Worm (Caenorhabditis elegans): ENCODE measurements around the gene Y54E2A.5.
A peak's percentile ranks its signal among the peaks of the same experiment; 100 is the strongest.

DNA sequence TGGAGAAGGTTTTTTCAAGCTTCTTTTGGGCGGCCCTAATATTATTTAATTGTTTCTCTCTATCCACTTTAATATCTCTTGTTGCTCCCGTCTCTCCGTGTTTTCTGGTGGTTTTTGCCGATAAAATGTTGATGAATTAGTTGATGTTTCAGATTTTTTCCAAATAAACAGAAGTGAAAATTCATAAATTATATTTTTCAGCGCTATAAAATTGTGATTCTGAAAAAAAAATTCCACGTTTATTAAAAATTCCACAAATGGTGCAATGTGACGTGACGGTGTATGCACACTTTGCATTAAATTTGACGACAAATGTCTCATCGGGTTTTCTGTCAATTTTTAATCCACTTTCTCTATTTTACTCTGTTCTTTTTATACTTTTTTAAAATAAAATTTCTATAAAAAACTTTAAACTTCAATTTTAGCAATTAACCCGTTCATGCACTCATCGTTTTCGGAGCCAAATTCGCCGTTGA is 40.5 kb upstream of the Y54E2A.5 start, which contains the start of gene tbc-20:
- TF ChIP-seq ekl-4 (GFP tag; IDR thresholded peaks at IDR 0.05): peak; percentile 57; the same call in 1 of the 2 replicates
- TF ChIP-seq F10E7.11 (tag; optimal IDR thresholded peaks at IDR 0.05): no peak
- TF ChIP-seq ceh-58 (GFP tag; IDR thresholded peaks at IDR 0.05): no peak
- TF ChIP-seq xnd-1 (tag; optimal IDR thresholded peaks at IDR 0.05): peak; percentile 56
- peak; percentile 49 for TF ChIP-seq snpc-4 (GFP tag; optimal IDR thresholded peaks at IDR 0.05)
- TF ChIP-seq snpc-4 (tag; optimal IDR thresholded peaks at IDR 0.05): peak in 3 of 4 experiments; percentile 46 to 73 (median 68)
- no peak for TF ChIP-seq B0261.1 (tag; optimal IDR thresholded peaks at IDR 0.05)
- no peak for TF ChIP-seq nhr-90 (tag; optimal IDR thresholded peaks at IDR 0.05)
- peak; percentile 12 for TF ChIP-seq unc-130 (GFP tag; optimal IDR thresholded peaks at IDR 0.05)
- no peak for TF ChIP-seq somi-1 (GFP tag; optimal IDR thresholded peaks at IDR 0.05)
- no peak for TF ChIP-seq bed-1 (GFP tag; IDR thresholded peaks at IDR 0.05)
- TF ChIP-seq Y56A3A.18 (GFP tag; IDR thresholded peaks at IDR 0.05): no peak
- TF ChIP-seq gei-17 (GFP tag; optimal IDR thresholded peaks at IDR 0.05): no peak
- TF ChIP-seq him-1 (tag; optimal IDR thresholded peaks at IDR 0.05): peak; percentile 34

Measured in whole organism, young adult.